Fruit fly (Drosophila melanogaster) whole organism, embryonic: ENCODE data around the gene CatB.

Source experiments
- Ada2b ChIP-seq: fragments of 200-800 bp; sonication (Bioruptor generic); IDR thresholded peaks from 2 replicates; pipeline ENCODE4 v1.3.6; 2022; ENCODE audit warnings: missing biosample characterization, missing genetic modification characterization
- Bdp1 ChIP-seq: fragments of 200-800 bp; sonication (Bioruptor generic); optimal IDR thresholded peaks from 3 replicates; lab custom pipeline; 2016; ENCODE audit warnings: missing biosample characterization, missing genetic modification characterization
- CG1024 ChIP-seq: fragments of 200-800 bp; sonication (Bioruptor generic); IDR thresholded peaks from 2 replicates; pipeline ENCODE4 v1.3.6; 2022; ENCODE audit warnings: missing biosample characterization, missing genetic modification characterization
- CG10565 ChIP-seq: fragments of 200-800 bp; sonication (Bioruptor generic); optimal IDR thresholded peaks from 3 replicates; lab custom pipeline; 2016; ENCODE audit warnings: missing biosample characterization, mild to moderate bottlenecking, missing genetic modification characterization
- CG10959 ChIP-seq: fragments of 200-800 bp; sonication (Bioruptor generic); IDR thresholded peaks from 2 replicates; pipeline ENCODE4 v1.3.6; 2022; ENCODE audit warnings: missing biosample characterization, missing genetic modification characterization
- CG11696 ChIP-seq: fragments of 200-800 bp; sonication (Bioruptor generic); IDR thresholded peaks from 2 replicates; pipeline ENCODE4 v1.3.6; 2022; ENCODE audit warnings: missing biosample characterization, missing genetic modification characterization
- CG1603 ChIP-seq: fragments of 200-800 bp; sonication (Bioruptor generic); optimal IDR thresholded peaks from 2 replicates; lab custom pipeline; 2019; ENCODE audit warnings: missing biosample characterization, mild to moderate bottlenecking, missing genetic modification characterization, moderate library complexity
- CG18619 ChIP-seq: fragments of 200-800 bp; sonication (Bioruptor generic); optimal IDR thresholded peaks from 3 replicates; lab custom pipeline; 2017; ENCODE audit warnings: missing biosample characterization, mild to moderate bottlenecking, missing genetic modification characterization
- CG2199 ChIP-seq: fragments of 200-800 bp; sonication (Bioruptor generic); IDR thresholded peaks from 3 replicates; pipeline ENCODE4 v1.3.6; 2022; ENCODE audit warnings: missing biosample characterization, missing genetic modification characterization
- CG2678 ChIP-seq: fragments of 200-800 bp; sonication (Bioruptor generic); optimal IDR thresholded peaks from 3 replicates; lab custom pipeline; 2019; ENCODE audit warnings: missing biosample characterization, mild to moderate bottlenecking, missing genetic modification characterization, moderate library complexity
- CG2712 ChIP-seq: fragments of 200-800 bp; optimal IDR thresholded peaks from 3 replicates; lab custom pipeline; 2019; ENCODE audit warnings: missing biosample characterization, mild to moderate bottlenecking, missing genetic modification characterization, moderate library complexity
- CG3838 ChIP-seq: fragments of 200-800 bp; sonication (Bioruptor generic); optimal IDR thresholded peaks from 3 replicates; lab custom pipeline; 2016; ENCODE audit warnings: missing biosample characterization, missing genetic modification characterization
- CG42726 ChIP-seq: fragments of 200-800 bp; sonication (Bioruptor generic); IDR thresholded peaks from 2 replicates; pipeline ENCODE4 v1.3.6; 2022; ENCODE audit warnings: missing biosample characterization, missing genetic modification characterization; ENCODE audit not compliant: partially characterized antibody
- CG4707 ChIP-seq: fragments of 200-800 bp; sonication (Bioruptor generic); optimal IDR thresholded peaks from 2 replicates; lab custom pipeline; 2018; ENCODE audit warnings: missing biosample characterization, mild to moderate bottlenecking, missing genetic modification characterization, moderate library complexity
- CG8281 ChIP-seq: fragments of 200-800 bp; sonication (Bioruptor generic); optimal IDR thresholded peaks from 2 replicates; lab custom pipeline; 2018; ENCODE audit warnings: missing biosample characterization, mild to moderate bottlenecking, missing genetic modification characterization, moderate library complexity
- CG8290 ChIP-seq, 3 experiments: fragments of 200-800 bp; sonication (Bioruptor generic); optimal IDR thresholded peaks; 2 replicates each; lab custom pipeline; 2016 to 2019; ENCODE audit warnings: missing biosample characterization in 3 of 3, missing genetic modification characterization in 3 of 3, mild to moderate bottlenecking in 2 of 3, moderate library complexity in 1 of 3
- CG9437 ChIP-seq: fragments of 200-800 bp; sonication (Bioruptor generic); optimal IDR thresholded peaks from 2 replicates; lab custom pipeline; 2018; ENCODE audit warnings: missing biosample characterization, mild to moderate bottlenecking, missing genetic modification characterization
- CoRest ChIP-seq: fragments of 200-800 bp; sonication (Bioruptor generic); optimal IDR thresholded peaks from 3 replicates; lab custom pipeline; 2018; ENCODE audit warnings: missing biosample characterization, mild to moderate bottlenecking, missing genetic modification characterization, moderate library complexity
- Dll ChIP-seq: fragments of 200-800 bp; sonication (Bioruptor generic); IDR thresholded peaks from 4 replicates; pipeline ENCODE4 v1.3.6; 2022; ENCODE audit warnings: missing biosample characterization, missing genetic modification characterization; ENCODE audit not compliant: partially characterized antibody
- E2f2 ChIP-seq: fragments of 200-800 bp; sonication (Bioruptor generic); IDR thresholded peaks from 2 replicates; pipeline ENCODE4 v1.3.6; 2022; ENCODE audit warnings: missing biosample characterization, missing genetic modification characterization
- Eip74EF ChIP-seq, 2 experiments: fragments of 200-800 bp in 1 of 2; fragments of >200 bp in 1 of 2; sonication (Bioruptor generic) in 1 of 2; optimal IDR thresholded peaks; 2 replicates each; lab custom pipeline; 2017 to 2019; ENCODE audit warnings: missing biosample characterization in 2 of 2, missing genetic modification characterization in 2 of 2, mild to moderate bottlenecking in 1 of 2, moderate library complexity in 1 of 2
- Fer2 ChIP-seq: fragments of 200-800 bp; sonication (Bioruptor generic); optimal IDR thresholded peaks from 2 replicates; lab custom pipeline; 2018; ENCODE audit warnings: missing biosample characterization, mild to moderate bottlenecking, missing genetic modification characterization, moderate library complexity
- Gsc ChIP-seq: fragments of 200-800 bp; sonication (Bioruptor generic); IDR thresholded peaks from 2 replicates; pipeline ENCODE4 v1.3.6; 2022; ENCODE audit warnings: missing biosample characterization, missing genetic modification characterization
- H15 ChIP-seq: fragments of 200-800 bp; sonication (Bioruptor generic); IDR thresholded peaks from 3 replicates; pipeline ENCODE4 v1.3.6; 2022; ENCODE audit warnings: missing biosample characterization, missing genetic modification characterization
- Hey ChIP-seq: fragments of 200-800 bp; sonication (Bioruptor generic); optimal IDR thresholded peaks from 3 replicates; lab custom pipeline; 2018; ENCODE audit warnings: missing biosample characterization, mild to moderate bottlenecking, missing genetic modification characterization
- Hsf ChIP-seq: fragments of 200-800 bp; sonication (Bioruptor generic); optimal IDR thresholded peaks from 3 replicates; lab custom pipeline; 2016; ENCODE audit warnings: missing biosample characterization, missing genetic modification characterization
- Nf-YA ChIP-seq: fragments of 200-800 bp; sonication (Bioruptor generic); IDR thresholded peaks from 2 replicates; pipeline ENCODE4 v1.3.6; 2022; ENCODE audit warnings: missing biosample characterization, missing genetic modification characterization
- Nf-YB ChIP-seq: fragments of 200-800 bp; sonication (Bioruptor generic); optimal IDR thresholded peaks from 3 replicates; lab custom pipeline; 2019; ENCODE audit warnings: missing biosample characterization, mild to moderate bottlenecking, missing genetic modification characterization, moderate library complexity
- Oli ChIP-seq: fragments of 200-800 bp; sonication (Bioruptor generic); optimal IDR thresholded peaks from 2 replicates; lab custom pipeline; 2018; ENCODE audit warnings: missing biosample characterization, mild to moderate bottlenecking, missing genetic modification characterization, moderate library complexity
- Side ChIP-seq: fragments of 200-800 bp; sonication (Bioruptor generic); optimal IDR thresholded peaks from 2 replicates; lab custom pipeline; 2016; ENCODE audit warnings: missing biosample characterization, missing genetic modification characterization
- Sox100B ChIP-seq: fragments of 200-800 bp; sonication (Bioruptor generic); optimal IDR thresholded peaks from 3 replicates; lab custom pipeline; 2018; ENCODE audit warnings: missing biosample characterization, mild to moderate bottlenecking, missing genetic modification characterization
- Sry-δ ChIP-seq: fragments of 200-800 bp; sonication (Bioruptor generic); optimal IDR thresholded peaks from 2 replicates; lab custom pipeline; 2016; ENCODE audit warnings: missing biosample characterization, missing genetic modification characterization
- ab ChIP-seq: fragments of 200-800 bp; sonication (Bioruptor generic); optimal IDR thresholded peaks from 2 replicates; lab custom pipeline; 2016; ENCODE audit warnings: missing biosample characterization, missing genetic modification characterization
- ase ChIP-seq: fragments of 200-800 bp; sonication (Bioruptor generic); IDR thresholded peaks from 3 replicates; pipeline ENCODE4 v1.3.6; 2022; ENCODE audit warnings: missing biosample characterization, missing genetic modification characterization
- bbx ChIP-seq: fragments of 200-800 bp; sonication (Bioruptor generic); IDR thresholded peaks from 2 replicates; pipeline ENCODE4 v1.3.6; 2022; ENCODE audit warnings: missing biosample characterization, missing genetic modification characterization; ENCODE audit not compliant: partially characterized antibody
- cas ChIP-seq: fragments of 200-800 bp; sonication (Bioruptor generic); IDR thresholded peaks from 2 replicates; pipeline ENCODE4 v1.3.6; 2022; ENCODE audit warnings: missing biosample characterization, missing genetic modification characterization
- chinmo ChIP-seq: fragments of 200-800 bp; sonication (Bioruptor generic); IDR thresholded peaks from 4 replicates; pipeline ENCODE4 v1.3.6; 2022; ENCODE audit warnings: missing biosample characterization, missing genetic modification characterization; ENCODE audit not compliant: partially characterized antibody
- dmrt11E ChIP-seq: fragments of 200-800 bp; sonication (Bioruptor generic); optimal IDR thresholded peaks from 3 replicates; lab custom pipeline; 2018; ENCODE audit warnings: missing biosample characterization, mild to moderate bottlenecking, missing genetic modification characterization, moderate library complexity
- eyg ChIP-seq: fragments of 200-800 bp; sonication (Bioruptor generic); optimal IDR thresholded peaks from 3 replicates; lab custom pipeline; 2016; ENCODE audit warnings: missing biosample characterization, missing genetic modification characterization
- grau ChIP-seq: fragments of 200-800 bp; optimal IDR thresholded peaks from 3 replicates; lab custom pipeline; 2019; ENCODE audit warnings: missing biosample characterization, mild to moderate bottlenecking, missing genetic modification characterization, moderate library complexity
- hth ChIP-seq: fragments of >200 bp; optimal IDR thresholded peaks from 2 replicates; lab custom pipeline; 2017; ENCODE audit warnings: inconsistent platforms
- jing ChIP-seq: fragments of 200-800 bp; sonication (Bioruptor generic); optimal IDR thresholded peaks from 2 replicates; lab custom pipeline; 2018; ENCODE audit warnings: missing biosample characterization, mild to moderate bottlenecking, missing genetic modification characterization
- lab ChIP-seq: fragments of 200-800 bp; sonication (Bioruptor generic); optimal IDR thresholded peaks from 3 replicates; lab custom pipeline; 2017; ENCODE audit warnings: missing biosample characterization, missing genetic modification characterization, mild to moderate bottlenecking, moderate library complexity, missing genetic modification reagents
- lbe ChIP-seq: fragments of 200-800 bp; sonication (Bioruptor generic); optimal IDR thresholded peaks from 2 replicates; lab custom pipeline; 2016; ENCODE audit warnings: missing biosample characterization, mild to moderate bottlenecking, missing genetic modification characterization
- oc ChIP-seq: fragments of 200-800 bp; sonication (Bioruptor generic); optimal IDR thresholded peaks from 2 replicates; lab custom pipeline; 2018; ENCODE audit warnings: missing biosample characterization, mild to moderate bottlenecking, missing genetic modification characterization, moderate library complexity
- sc ChIP-seq, 3 experiments: fragments of >200 bp in 2 of 3; fragments of 200-800 bp in 1 of 3; sonication (Bioruptor generic) in 1 of 3; optimal IDR thresholded peaks; 2 replicates in 2 of 3; 3 replicates in 1 of 3; lab custom pipeline; 2017; ENCODE audit warnings: mild to moderate bottlenecking in 1 of 3, missing biosample characterization in 1 of 3, missing genetic modification characterization in 1 of 3, missing genetic modification reagents in 1 of 3
- sob ChIP-seq: fragments of 200-800 bp; sonication (Bioruptor generic); IDR thresholded peaks from 2 replicates; pipeline ENCODE4 v1.3.6; 2022; ENCODE audit warnings: missing biosample characterization, missing genetic modification characterization
- z ChIP-seq: fragments of 200-800 bp; sonication (Bioruptor generic); IDR thresholded peaks from 3 replicates; pipeline ENCODE4 v1.3.6; 2022; ENCODE audit warnings: missing biosample characterization, missing genetic modification characterization

Gene CatB

DNA sequence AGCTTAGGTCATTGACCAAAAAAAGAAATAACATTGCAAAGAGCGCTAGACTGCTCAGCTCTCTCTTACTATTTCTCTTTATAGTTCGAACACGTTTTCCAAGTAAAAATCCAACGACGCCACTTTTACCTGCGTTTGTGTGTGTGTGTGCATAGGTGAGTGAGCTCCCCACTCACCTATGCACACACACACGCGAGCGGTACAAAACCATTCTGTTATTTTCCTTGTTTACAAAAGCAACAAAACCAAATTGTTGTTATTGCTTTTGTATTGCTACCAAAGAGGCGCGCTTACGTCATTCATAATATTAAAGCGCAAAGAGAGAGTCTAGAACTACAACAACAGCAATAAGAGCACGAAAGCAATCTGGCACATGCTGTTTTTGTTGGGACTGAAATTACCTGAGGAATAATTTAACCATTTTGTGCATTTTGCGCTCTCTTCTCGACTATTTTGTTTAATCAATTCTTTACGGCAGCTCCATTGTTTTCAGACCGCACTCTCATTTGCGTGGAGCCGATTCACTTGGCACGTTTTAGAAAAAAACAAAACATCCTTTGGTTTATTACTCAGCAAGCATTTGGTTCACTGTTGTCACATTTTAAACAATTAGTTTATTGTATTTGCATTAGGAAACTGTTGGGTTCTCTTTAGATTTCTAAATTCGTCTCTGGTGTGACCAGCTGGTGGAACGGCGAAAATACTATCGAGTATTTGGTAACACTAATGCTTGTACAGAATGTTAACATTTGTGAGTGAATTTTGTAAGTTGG lies 34.8 kb downstream of the CatB start, which contains the start of gene raw (continued):
- TF ChIP-seq ab (GFP tag; lab: Kevin White, UChicago) (no peak), Oli (tag; lab: Kevin White, UChicago) (no peak), bbx (GFP tag; lab: Robert Waterston, UW) (0 out of 2 replicates have a peak, but pooled peaks have one; percentile 19), CG2712 (tag; lab: Kevin White, UChicago) (no peak), CG10565 (GFP tag; lab: Kevin White, UChicago) (no peak), CG3838 (no peak), ase (GFP tag; lab: Robert Waterston, UW) (no peak), Eip74EF (GFP tag; optimal IDR thresholded peaks at IDR 0.05; lab: Kevin White, UChicago) (peak in 1 of 2 experiments; percentile 58), jing (no peak), CG1024 (GFP tag; lab: Robert Waterston, UW) (no peak), eyg (GFP tag; lab: Kevin White, UChicago) (no peak), hth (lab: Kevin White, UChicago) (no peak), cas (GFP tag; lab: Robert Waterston, UW) (no peak), CG9437 (GFP tag; lab: Kevin White, UChicago) (peak; percentile 19), Sry-δ (GFP tag; lab: Kevin White, UChicago) (no peak), Bdp1 (GFP tag; lab: Kevin White, UChicago) (no peak), Hey (tag; lab: Kevin White, UChicago) (peak; percentile 39), CG2199 (0 out of 3 replicates have a peak, but pooled peaks have one; percentile 3), chinmo (GFP tag; lab: Robert Waterston, UW) (peak; percentile 96), Side (GFP tag; lab: Kevin White, UChicago) (peak; percentile 42), Ada2b (GFP tag; lab: Robert Waterston, UW) (no peak), dmrt11E (no peak), CG10959 (GFP tag; lab: Robert Waterston, UW) (no peak), Fer2 (tag; lab: Kevin White, UChicago) (no peak), Sox100B (GFP tag; lab: Kevin White, UChicago) (no peak), lbe (GFP tag; lab: Kevin White, UChicago) (no peak), Hsf (GFP tag; lab: Kevin White, UChicago) (no peak), lab (peak; percentile 42), Nf-YA (GFP tag; lab: Robert Waterston, UW) (no peak), sc (optimal IDR thresholded peaks at IDR 0.05; lab: Kevin White, UChicago) (no peak), sc (GFP tag; optimal IDR thresholded peaks at IDR 0.05; lab: Kevin White, UChicago) (no peak), Gsc (no peak), z (GFP tag; lab: Robert Waterston, UW) (no peak), sob (GFP tag; lab: Robert Waterston, UW) (peak; percentile 46; the same call in 1 of the 2 replicates), CG8281 (tag; lab: Kevin White, UChicago) (no peak), Nf-YB (GFP tag; lab: Kevin White, UChicago) (no peak)

DNA sequence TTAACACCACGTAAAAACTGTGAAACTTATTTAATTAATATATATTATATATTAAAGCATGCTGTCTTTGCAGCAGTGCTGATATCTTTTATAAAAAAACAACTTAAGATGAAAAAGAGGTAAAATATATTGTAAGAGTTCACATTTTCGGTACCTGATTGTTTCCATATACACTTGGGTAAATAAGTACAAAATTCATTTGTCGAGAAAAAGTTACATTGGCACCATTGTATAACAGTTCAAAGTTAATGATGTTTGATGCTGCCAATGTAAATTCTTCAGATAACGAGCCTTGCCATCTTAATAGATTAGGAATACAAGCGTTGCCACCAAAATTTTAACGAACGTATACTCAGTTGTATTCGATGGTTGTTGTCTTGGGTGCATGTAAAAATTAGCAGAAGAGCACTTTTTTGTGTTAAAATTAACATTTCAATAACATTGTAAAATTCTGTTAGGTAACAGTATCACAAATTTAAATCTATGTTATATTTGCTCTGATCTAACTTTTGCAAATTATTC lies 35.4 kb downstream of the CatB start:
- no peak; the same call in 3 of the 4 replicates for TF ChIP-seq Dll (GFP tag; lab: Robert Waterston, UW)
- TF ChIP-seq oc (tag; lab: Kevin White, UChicago) = no peak
- TF ChIP-seq CG8290 (GFP tag; optimal IDR thresholded peaks at IDR 0.05; lab: Kevin White, UChicago) = no peak
- TF ChIP-seq CG8290 (tag; optimal IDR thresholded peaks at IDR 0.05; lab: Kevin White, UChicago) = peak in 1 of 2 experiments; percentile 45
- no peak for TF ChIP-seq CG11696 (GFP tag; lab: Robert Waterston, UW)
- no peak for TF ChIP-seq CG18619 (GFP tag; lab: Kevin White, UChicago)
- TF ChIP-seq E2f2 (GFP tag; lab: Robert Waterston, UW) = 0 out of 2 replicates have a peak, but pooled peaks have one; percentile 20
- peak; percentile 1 for TF ChIP-seq grau (tag; lab: Kevin White, UChicago)
- TF ChIP-seq CG2678 (tag; lab: Kevin White, UChicago) = peak; percentile 4
- TF ChIP-seq H15 (GFP tag; lab: Robert Waterston, UW) = no peak
- TF ChIP-seq CG42726 (GFP tag; lab: Robert Waterston, UW) = peak; percentile 39; the same call in 1 of the 2 replicates
- TF ChIP-seq CoRest = peak; percentile 5
- peak; percentile 14 for TF ChIP-seq CG4707 (GFP tag; lab: Kevin White, UChicago)
- TF ChIP-seq CG1603 (tag; lab: Kevin White, UChicago) = peak; percentile 23
